Worm (Caenorhabditis elegans) whole organism, early embryonic: Measurements from ENCODE around the gene Y79H2A.3.

ENCODE experiments used
- B0310.2 ChIP-seq: sonication (generic microtip); optimal IDR thresholded peaks from 2 replicates; lab custom pipeline; 2016; ENCODE audit warnings: mild to moderate bottlenecking, missing genetic modification characterization, missing compliant biosample characterization
- F13C5.2 ChIP-seq: sonication (generic microtip); optimal IDR thresholded peaks from 2 replicates; lab custom pipeline; 2017; ENCODE audit warnings: mild to moderate bottlenecking, missing genetic modification characterization, inconsistent platforms, missing compliant biosample characterization
- aly-1 ChIP-seq: sonication (generic microtip); optimal IDR thresholded peaks from 2 replicates; lab custom pipeline; 2016; ENCODE audit warnings: missing genetic modification characterization, missing compliant biosample characterization
- ama-1 ChIP-seq: fragments of 150-350 bp; optimal IDR thresholded peaks from 2 replicates; lab custom pipeline; 2014
- ceh-13 ChIP-seq: fragments of 200-800 bp; sonication (Bioruptor generic); optimal IDR thresholded peaks from 2 replicates; lab custom pipeline; 2018; ENCODE audit warnings: mild to moderate bottlenecking, missing genetic modification characterization, missing compliant biosample characterization
- ceh-36 ChIP-seq: sonication (generic microtip); optimal IDR thresholded peaks from 2 replicates; lab custom pipeline; 2016; ENCODE audit warnings: missing genetic modification characterization, inconsistent platforms, missing compliant biosample characterization
- ets-7 ChIP-seq: sonication (generic microtip); optimal IDR thresholded peaks from 2 replicates; lab custom pipeline; 2016; ENCODE audit warnings: missing genotype, missing genetic modification characterization, missing compliant biosample characterization
- flt-1 ChIP-seq: fragments of 200-800 bp; sonication (Bioruptor generic); IDR thresholded peaks from 2 replicates; pipeline ENCODE4 v1.3.6; 2022; ENCODE audit warnings: missing genetic modification characterization, missing compliant biosample characterization
- hmbx-1 ChIP-seq: sonication (generic microtip); optimal IDR thresholded peaks from 2 replicates; lab custom pipeline; 2016; ENCODE audit warnings: mild to moderate bottlenecking, missing genetic modification characterization, missing compliant biosample characterization
- hmg-4 ChIP-seq: fragments of 200-800 bp; sonication (Bioruptor generic); optimal IDR thresholded peaks from 2 replicates; lab custom pipeline; 2018; ENCODE audit warnings: mild to moderate bottlenecking, missing genetic modification characterization, missing compliant biosample characterization
- hnd-1 ChIP-seq: sonication (generic microtip); optimal IDR thresholded peaks from 2 replicates; lab custom pipeline; 2016; ENCODE audit warnings: missing genetic modification characterization, missing compliant biosample characterization
- pes-1 ChIP-seq: fragments of 200-800 bp; sonication (Bioruptor generic); IDR thresholded peaks from 2 replicates; pipeline ENCODE4 v1.3.6; 2022; ENCODE audit warnings: missing genetic modification reagents, missing genetic modification characterization, missing compliant biosample characterization
- scrt-1 ChIP-seq: fragments of 200-800 bp; sonication (Bioruptor generic); IDR thresholded peaks from 2 replicates; pipeline ENCODE4 v1.3.6; 2022; ENCODE audit warnings: missing genetic modification characterization, missing compliant biosample characterization
- sea-1 ChIP-seq: fragments of 200-800 bp; sonication (Bioruptor generic); conservative IDR thresholded peaks from 2 replicates; pipeline ENCODE4 v1.3.6; 2022; ENCODE audit warnings: missing genetic modification characterization, missing compliant biosample characterization
- tbx-11 ChIP-seq: fragments of 200-800 bp; sonication (Bioruptor generic); IDR thresholded peaks from 2 replicates; pipeline ENCODE4 v1.3.6; 2022; ENCODE audit warnings: missing genetic modification characterization, missing compliant biosample characterization
- tbx-37 ChIP-seq: fragments of 200-800 bp; sonication (Bioruptor generic); conservative IDR thresholded peaks from 2 replicates; pipeline ENCODE4 v1.3.6; 2022; ENCODE audit warnings: missing genetic modification reagents, missing genetic modification characterization, missing compliant biosample characterization
- tra-4 ChIP-seq: sonication (generic microtip); optimal IDR thresholded peaks from 2 replicates; lab custom pipeline; 2017; ENCODE audit warnings: missing genetic modification characterization, missing compliant biosample characterization

Gene Y79H2A.3

ce11 chrIII:11982474-11982873 lies 69.6 kb downstream of the Y79H2A.3 start:
- TF ChIP-seq tbx-11 (GFP tag; lab: Robert Waterston, UW) (no peak), ceh-36 (tag; lab: Kevin White, UChicago) (no peak), ets-7 (tag; lab: Kevin White, UChicago) (no peak), pes-1 (no peak), ceh-13 (GFP tag; lab: Kevin White, UChicago) (no peak), aly-1 (tag; lab: Kevin White, UChicago) (no peak), tra-4 (no peak), flt-1 (no peak), B0310.2 (tag; lab: Kevin White, UChicago) (no peak), hnd-1 (tag; lab: Kevin White, UChicago) (no peak), ama-1 (lab: Kevin White, UChicago) (no peak), scrt-1 (GFP tag; lab: Robert Waterston, UW) (no peak), sea-1 (GFP tag; lab: Robert Waterston, UW) (no peak), F13C5.2 (no peak), hmg-4 (no peak), hmbx-1 (tag; lab: Kevin White, UChicago) (no peak), tbx-37 (GFP tag; lab: Robert Waterston, UW) (no peak)

ce11 chrIII:11981539-11981938 lies 70.6 kb downstream of the Y79H2A.3 start:
- TF ChIP-seq tbx-11 (GFP tag; lab: Robert Waterston, UW) (no peak), hmbx-1 (tag; lab: Kevin White, UChicago) (no peak), tra-4 (no peak), aly-1 (tag; lab: Kevin White, UChicago) (no peak), tbx-37 (GFP tag; lab: Robert Waterston, UW) (no peak), B0310.2 (tag; lab: Kevin White, UChicago) (no peak), hmg-4 (no peak), pes-1 (no peak), sea-1 (GFP tag; lab: Robert Waterston, UW) (no peak), ceh-36 (tag; lab: Kevin White, UChicago) (no peak), ets-7 (tag; lab: Kevin White, UChicago) (no peak), ceh-13 (GFP tag; lab: Kevin White, UChicago) (no peak), hnd-1 (tag; lab: Kevin White, UChicago) (no peak), F13C5.2 (no peak), scrt-1 (GFP tag; lab: Robert Waterston, UW) (no peak), ama-1 (lab: Kevin White, UChicago) (no peak), flt-1 (no peak)
